Fruit fly (Drosophila melanogaster): ENCODE data around the gene Ndf.
A peak's percentile ranks its signal among the peaks of the same experiment; 100 is the strongest.

Gene Ndf

DNA sequence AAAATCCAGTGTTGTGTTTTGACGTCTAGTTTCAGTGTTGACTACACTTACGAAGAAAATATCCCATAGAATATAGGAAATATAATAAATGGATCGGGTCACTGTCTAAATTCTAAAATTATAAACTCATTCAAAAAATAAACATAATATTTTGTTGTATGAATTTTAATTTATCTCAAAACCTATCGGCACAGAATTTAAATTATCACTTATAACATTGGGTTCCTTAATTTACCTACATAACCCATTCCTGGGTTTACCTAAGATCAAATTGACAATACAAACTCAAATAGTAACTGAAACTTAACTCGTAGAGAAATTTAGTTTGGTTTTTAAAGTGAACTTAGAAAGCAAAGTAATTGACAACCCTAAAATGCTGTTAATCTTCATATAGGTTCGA lies 7.1 kb upstream of the Ndf start (continued):
- peak; percentile 2 for TF ChIP-seq ind (GFP tag; optimal IDR thresholded peaks at IDR 0.05)
- TF ChIP-seq hbn (GFP tag; IDR thresholded peaks at IDR 0.05; ENCODE audit: partially characterized antibody): no peak
- TF ChIP-seq phol (tag; optimal IDR thresholded peaks at IDR 0.05): peak; percentile 43

DNA sequence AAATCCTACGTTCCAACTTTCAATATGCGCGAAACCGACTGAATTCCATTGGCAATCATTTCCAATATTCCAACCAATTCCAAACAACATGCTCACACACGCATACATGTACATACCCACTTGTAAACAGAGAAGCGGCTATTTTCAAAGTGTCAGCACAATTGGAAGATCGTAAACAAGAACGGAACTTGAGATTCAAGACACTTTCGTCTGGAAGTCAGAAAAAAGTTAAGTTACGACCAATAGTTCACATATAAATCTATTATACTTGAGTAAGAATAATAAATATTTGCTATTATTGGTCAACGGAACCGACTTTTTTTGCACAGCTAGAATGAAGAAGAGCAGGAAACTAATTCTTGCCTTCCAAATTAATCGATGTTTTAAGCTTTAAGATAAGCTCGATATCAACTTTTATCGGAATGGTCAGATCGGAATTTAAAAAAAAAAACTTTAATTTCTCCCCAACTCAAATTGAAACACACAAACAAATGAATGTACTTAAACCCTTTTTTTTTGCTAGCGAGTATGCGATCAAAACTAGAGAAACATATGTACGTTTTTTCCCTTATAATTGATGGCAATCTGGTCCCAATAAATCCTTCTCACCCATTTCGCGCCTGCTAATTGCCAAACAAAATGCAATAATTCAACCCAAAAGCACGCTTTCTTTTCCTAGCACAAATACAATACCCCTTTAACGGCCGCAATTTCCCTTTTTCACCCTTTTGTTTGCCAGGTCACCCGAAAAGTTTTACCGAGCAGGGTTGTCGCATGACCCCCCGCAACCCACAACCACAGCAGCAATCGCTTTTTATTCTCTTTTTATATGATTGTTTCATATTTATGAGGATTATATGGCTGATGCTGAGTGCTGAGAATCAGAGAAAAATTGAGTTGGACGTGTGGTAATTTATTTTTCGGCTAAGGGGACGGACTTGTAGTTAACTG lies 949 bp upstream of the Ndf start, which contains the start of the genes CG31875 and SoYb:
Gene CG31875, minus strand, starts transcription at position 329 of the 951 bp plus-strand sequence.
Gene SoYb, minus strand, starts transcription at position 329 of the 951 bp plus-strand sequence.
- no peak for TF ChIP-seq Oli (tag; optimal IDR thresholded peaks at IDR 0.05)
- TF ChIP-seq Kr (GFP tag; optimal IDR thresholded peaks at IDR 0.05): peak; percentile 39
- no peak for TF ChIP-seq Bgb (GFP tag; IDR thresholded peaks at IDR 0.05; ENCODE audit: partially characterized antibody)
- no peak for TF ChIP-seq Abd-B (GFP tag; optimal IDR thresholded peaks at IDR 0.05)
- TF ChIP-seq twi (tag; optimal IDR thresholded peaks at IDR 0.05): no peak
- no peak for TF ChIP-seq Ada2b (GFP tag; IDR thresholded peaks at IDR 0.05)
- no peak for TF ChIP-seq CG2712 (tag; optimal IDR thresholded peaks at IDR 0.05)
- 0 out of 2 replicates have a peak, but pooled peaks have one; percentile 9 for TF ChIP-seq CG17328 (GFP tag; IDR thresholded peaks at IDR 0.05)
- TF ChIP-seq Ravus (GFP tag; IDR thresholded peaks at IDR 0.05): no peak
- TF ChIP-seq Ets97D (GFP tag; optimal IDR thresholded peaks at IDR 0.05): peak; percentile 9
- no peak for TF ChIP-seq CG4328 (GFP tag; optimal IDR thresholded peaks at IDR 0.05)
- TF ChIP-seq E2f2 (GFP tag; IDR thresholded peaks at IDR 0.05): 0 out of 2 replicates have a peak, but pooled peaks have one; percentile 34
- peak; percentile 39 for TF ChIP-seq cg (GFP tag; optimal IDR thresholded peaks at IDR 0.05)
- TF ChIP-seq Ets65A (GFP tag): peak; percentile 87
- TF ChIP-seq HLH3B (GFP tag; IDR thresholded peaks at IDR 0.05): no peak
- no peak for TF ChIP-seq GATAe (GFP tag; conservative IDR thresholded peaks at IDR 0.05)
- TF ChIP-seq CG16779 (GFP tag; IDR thresholded peaks at IDR 0.05): no peak
- no peak for TF ChIP-seq CG2120 (GFP tag; optimal IDR thresholded peaks at IDR 0.05)
- TF ChIP-seq disco-r (GFP tag; optimal IDR thresholded peaks at IDR 0.05): no peak
- no peak for TF ChIP-seq CG6654 (GFP tag; optimal IDR thresholded peaks at IDR 0.05)
- no peak for TF ChIP-seq CG15073 (GFP tag; optimal IDR thresholded peaks at IDR 0.05)
- no peak for TF ChIP-seq CG15514 (GFP tag; optimal IDR thresholded peaks at IDR 0.05)
- TF ChIP-seq CG10366 (GFP tag; IDR thresholded peaks at IDR 0.05): no peak
- peak; percentile 29 for TF ChIP-seq CG7987 (GFP tag; optimal IDR thresholded peaks at IDR 0.05)
- TF ChIP-seq corto (GFP tag; optimal IDR thresholded peaks at IDR 0.05): peak; percentile 5
- TF ChIP-seq danr (GFP tag; IDR thresholded peaks at IDR 0.05): no peak
- TF ChIP-seq CG9609 (GFP tag; optimal IDR thresholded peaks at IDR 0.05): no peak
- TF ChIP-seq sqz (GFP tag; optimal IDR thresholded peaks at IDR 0.05): no peak
- peak in 1 of 2 experiments; percentile 25 for TF ChIP-seq Eip74EF (GFP tag; optimal IDR thresholded peaks at IDR 0.05)
- TF ChIP-seq CG12219 (GFP tag; optimal IDR thresholded peaks at IDR 0.05): no peak
- TF ChIP-seq ATbp (GFP tag; optimal IDR thresholded peaks at IDR 0.05): no peak
- TF ChIP-seq CG9876 (GFP tag; optimal IDR thresholded peaks at IDR 0.05): no peak
- TF ChIP-seq CG15601 (tag; optimal IDR thresholded peaks at IDR 0.05): no peak
- no peak for TF ChIP-seq tna (GFP tag; IDR thresholded peaks at IDR 0.05; ENCODE audit: partially characterized antibody)
- no peak for TF ChIP-seq Usf (GFP tag; optimal IDR thresholded peaks at IDR 0.05)
- no peak for TF ChIP-seq lmd (GFP tag; IDR thresholded peaks at IDR 0.05)
- TF ChIP-seq oc (tag; optimal IDR thresholded peaks at IDR 0.05): no peak
- peak; percentile 13 for TF ChIP-seq Med (GFP tag)
- TF ChIP-seq p53 (GFP tag; optimal IDR thresholded peaks at IDR 0.05): no peak
- TF ChIP-seq HHEX (GFP tag; optimal IDR thresholded peaks at IDR 0.05): no peak
- no peak for TF ChIP-seq gsb-n (tag; optimal IDR thresholded peaks at IDR 0.05)
- TF ChIP-seq crol (GFP tag; IDR thresholded peaks at IDR 0.05): no peak
- TF ChIP-seq Awh (GFP tag; IDR thresholded peaks at IDR 0.05): no peak
- TF ChIP-seq CG8765 (GFP tag; IDR thresholded peaks at IDR 0.05): no peak
